Worm (Caenorhabditis elegans) whole organism, late embryonic: ENCODE measurements around the gene pudl-1.

Source experiments
- C08G9.2 ChIP-seq: sonication (generic microtip); optimal IDR thresholded peaks from 2 replicates; lab custom pipeline; 2016; ENCODE audit warnings: mild to moderate bottlenecking, missing genetic modification characterization, moderate library complexity, missing compliant biosample characterization
- C38D4.7 ChIP-seq: fragments of 200-800 bp; sonication (Bioruptor generic); optimal IDR thresholded peaks from 2 replicates; lab custom pipeline; 2018; ENCODE audit warnings: mild to moderate bottlenecking, missing genetic modification characterization, moderate library complexity, missing compliant biosample characterization
- K02D7.2 ChIP-seq: sonication (generic microtip); optimal IDR thresholded peaks from 2 replicates; lab custom pipeline; 2017; ENCODE audit warnings: mild to moderate bottlenecking, missing genetic modification characterization, missing compliant biosample characterization
- ahr-1 ChIP-seq: sonication (generic microtip); optimal IDR thresholded peaks from 2 replicates; lab custom pipeline; 2016; ENCODE audit warnings: missing genetic modification characterization, missing compliant biosample characterization
- ama-1 ChIP-seq: fragments of 150-350 bp; optimal IDR thresholded peaks from 2 replicates; lab custom pipeline; 2014
- ceh-14 ChIP-seq: sonication (generic microtip); optimal IDR thresholded peaks from 2 replicates; lab custom pipeline; 2016; ENCODE audit warnings: missing genotype, missing genetic modification characterization, missing compliant biosample characterization
- ceh-18 ChIP-seq: sonication (generic microtip); optimal IDR thresholded peaks from 2 replicates; lab custom pipeline; 2016; ENCODE audit warnings: missing genetic modification characterization, missing compliant biosample characterization
- ceh-22 ChIP-seq: sonication (generic microtip); optimal IDR thresholded peaks from 2 replicates; lab custom pipeline; 2017; ENCODE audit warnings: missing biosample characterization, missing genetic modification characterization
- ceh-24 ChIP-seq: sonication (generic microtip); optimal IDR thresholded peaks from 2 replicates; lab custom pipeline; 2016; ENCODE audit warnings: mild to moderate bottlenecking, missing genetic modification characterization, missing compliant biosample characterization
- ceh-34 ChIP-seq: sonication (generic microtip); optimal IDR thresholded peaks from 2 replicates; lab custom pipeline; 2016; ENCODE audit warnings: mild to moderate bottlenecking, missing genetic modification characterization, missing compliant biosample characterization
- ceh-45 ChIP-seq: fragments of 200-800 bp; sonication (Bioruptor generic); IDR thresholded peaks from 2 replicates; pipeline ENCODE4 v1.3.6; 2022; ENCODE audit warnings: missing genetic modification reagents, missing genetic modification characterization, missing compliant biosample characterization
- ceh-9 ChIP-seq: sonication (generic microtip); optimal IDR thresholded peaks from 2 replicates; lab custom pipeline; 2016; ENCODE audit warnings: mild to moderate bottlenecking, missing genetic modification characterization, inconsistent platforms, missing compliant biosample characterization
- che-1 ChIP-seq: sonication (generic microtip); optimal IDR thresholded peaks from 2 replicates; lab custom pipeline; 2016; ENCODE audit warnings: mild to moderate bottlenecking, missing genetic modification characterization, missing compliant biosample characterization
- dve-1 ChIP-seq: sonication (generic microtip); optimal IDR thresholded peaks from 2 replicates; lab custom pipeline; 2017; ENCODE audit warnings: antibody characterized with exemption, mild to moderate bottlenecking, missing genetic modification characterization, missing compliant biosample characterization
- elt-2 ChIP-seq: sonication (generic microtip); optimal IDR thresholded peaks from 2 replicates; lab custom pipeline; 2016; ENCODE audit warnings: missing genetic modification reagents, missing genetic modification characterization, missing compliant biosample characterization
- eyg-1 ChIP-seq: sonication (generic microtip); optimal IDR thresholded peaks from 2 replicates; lab custom pipeline; 2016; ENCODE audit warnings: missing genotype, missing genetic modification characterization, missing compliant biosample characterization
- fkh-10 ChIP-seq: fragments of 150-350 bp; optimal IDR thresholded peaks from 2 replicates; lab custom pipeline; 2014; ENCODE audit warnings: missing biosample characterization, missing genetic modification reagents, missing genetic modification characterization
- fkh-6 ChIP-seq: sonication (generic microtip); optimal IDR thresholded peaks from 2 replicates; lab custom pipeline; 2016; ENCODE audit warnings: missing genetic modification characterization, missing compliant biosample characterization
- gmeb-2 ChIP-seq: sonication (generic microtip); optimal IDR thresholded peaks from 2 replicates; lab custom pipeline; 2016; ENCODE audit warnings: missing genetic modification characterization, inconsistent platforms, missing compliant biosample characterization
- hlh-13 ChIP-seq: fragments of 200-800 bp; sonication (Bioruptor generic); optimal IDR thresholded peaks from 2 replicates; lab custom pipeline; 2018; ENCODE audit warnings: mild to moderate bottlenecking, missing genetic modification characterization, missing compliant biosample characterization
- hlh-30 ChIP-seq: sonication (generic microtip); optimal IDR thresholded peaks from 2 replicates; lab custom pipeline; 2017; ENCODE audit warnings: antibody characterized with exemption, missing genetic modification characterization, missing compliant biosample characterization; ENCODE audit not compliant: insufficient read depth
- hlh-6 ChIP-seq: sonication (generic microtip); optimal IDR thresholded peaks from 2 replicates; lab custom pipeline; 2016; ENCODE audit warnings: missing genotype, missing genetic modification characterization, missing compliant biosample characterization
- hlh-8 ChIP-seq: sonication (generic microtip); optimal IDR thresholded peaks from 2 replicates; lab custom pipeline; 2016; ENCODE audit warnings: missing genotype, missing genetic modification characterization, missing compliant biosample characterization
- madf-2 ChIP-seq: sonication (generic microtip); optimal IDR thresholded peaks from 2 replicates; lab custom pipeline; 2017; ENCODE audit warnings: missing genetic modification characterization, missing compliant biosample characterization
- nfya-1 ChIP-seq: sonication (generic microtip); optimal IDR thresholded peaks from 2 replicates; lab custom pipeline; 2017; ENCODE audit warnings: missing genetic modification characterization, mild to moderate bottlenecking, missing compliant biosample characterization, antibody characterized with exemption, moderate library complexity
- nhr-11 ChIP-seq: fragments of 150-350 bp; optimal IDR thresholded peaks from 2 replicates; lab custom pipeline; 2014; ENCODE audit warnings: missing biosample characterization, missing genetic modification characterization
- odd-2 ChIP-seq: sonication (generic microtip); optimal IDR thresholded peaks from 2 replicates; lab custom pipeline; 2017; ENCODE audit warnings: antibody characterized with exemption, mild to moderate bottlenecking, missing genetic modification characterization, missing compliant biosample characterization
- pat-9 ChIP-seq: fragments of 200-800 bp; sonication (Bioruptor generic); optimal IDR thresholded peaks from 2 replicates; lab custom pipeline; 2018; ENCODE audit warnings: mild to moderate bottlenecking, missing genetic modification characterization, moderate library complexity, missing compliant biosample characterization
- pha-2 ChIP-seq: sonication (generic microtip); optimal IDR thresholded peaks from 2 replicates; lab custom pipeline; 2017; ENCODE audit warnings: mild to moderate bottlenecking, missing genetic modification characterization, missing compliant biosample characterization
- pha-4 ChIP-seq: fragments of 150-350 bp; optimal IDR thresholded peaks from 2 replicates; lab custom pipeline; 2018; ENCODE audit warnings: missing biosample characterization, missing genetic modification reagents, missing genetic modification characterization
- pqm-1 ChIP-seq: sonication (generic microtip); optimal IDR thresholded peaks from 2 replicates; lab custom pipeline; 2016; ENCODE audit warnings: missing genetic modification characterization, missing compliant biosample characterization
- rnt-1 ChIP-seq: sonication (generic microtip); optimal IDR thresholded peaks from 2 replicates; lab custom pipeline; 2016; ENCODE audit warnings: missing genetic modification characterization, missing compliant biosample characterization
- sox-2 ChIP-seq: fragments of 200-800 bp; sonication (Bioruptor generic); IDR thresholded peaks from 2 replicates; pipeline ENCODE4 v1.3.6; 2022; ENCODE audit warnings: missing genetic modification reagents, missing genetic modification characterization, missing compliant biosample characterization
- sox-4 ChIP-seq: sonication (generic microtip); optimal IDR thresholded peaks from 2 replicates; lab custom pipeline; 2017; ENCODE audit warnings: mild to moderate bottlenecking, missing genetic modification characterization, inconsistent platforms, missing compliant biosample characterization
- unc-3 ChIP-seq, 2 experiments: fragments of 200-800 bp in 1 of 2; sonication (Bioruptor generic) in 1 of 2; sonication (generic microtip) in 1 of 2; conservative IDR thresholded peaks in 1 of 2; optimal IDR thresholded peaks in 1 of 2; 2 replicates each; pipeline versions ENCODE4 v1.3.6 to Lab custom; 2016 to 2022; ENCODE audit warnings: missing compliant biosample characterization in 2 of 2, missing genetic modification characterization in 2 of 2, missing genetic modification reagents in 1 of 2
- unc-55 ChIP-seq: sonication (generic microtip); optimal IDR thresholded peaks from 2 replicates; lab custom pipeline; 2017; ENCODE audit warnings: missing biosample characterization, missing genetic modification reagents, missing genetic modification characterization
- zip-5 ChIP-seq: sonication (generic microtip); optimal IDR thresholded peaks from 2 replicates; lab custom pipeline; 2016; ENCODE audit warnings: missing genetic modification characterization, missing compliant biosample characterization
- ztf-16 ChIP-seq: sonication (generic microtip); optimal IDR thresholded peaks from 2 replicates; lab custom pipeline; 2017; ENCODE audit warnings: missing genetic modification characterization, missing compliant biosample characterization

Gene pudl-1

DNA sequence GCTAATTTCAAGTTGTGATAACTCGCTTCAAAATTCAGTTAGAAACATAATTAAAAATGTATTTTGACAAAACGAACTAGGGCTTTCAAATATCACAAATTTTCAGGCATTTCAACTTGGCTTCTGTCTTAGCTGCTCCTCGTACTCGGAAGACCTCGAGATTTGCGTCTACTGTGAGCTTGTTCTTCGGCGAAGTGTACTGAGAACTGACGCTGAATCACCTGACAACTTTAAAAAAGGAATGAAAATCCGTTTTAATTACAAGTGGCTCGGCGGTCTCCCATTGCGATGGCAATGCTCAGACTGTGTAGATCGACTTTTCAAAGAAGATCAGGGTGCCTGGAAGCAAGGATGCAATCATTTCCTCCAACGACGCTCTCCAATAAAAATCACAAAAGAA lies 17.9 kb downstream of the pudl-1 start, which contains the start of gene clec-85:
TSS of gene clec-85 (plus strand) at position 301 of the 400 bp plus-strand sequence.
- TF ChIP-seq ceh-18 (tag; lab: Kevin White, UChicago) (no peak), ceh-22 (tag; lab: Kevin White, UChicago) (no peak), pat-9 (tag; lab: Kevin White, UChicago) (no peak), fkh-6 (tag; lab: Kevin White, UChicago) (no peak), sox-4 (tag; lab: Kevin White, UChicago) (no peak), elt-2 (tag; lab: Kevin White, UChicago) (no peak), ceh-24 (tag; lab: Kevin White, UChicago) (no peak), ceh-45 (GFP tag; lab: Robert Waterston, UW) (no peak), hlh-30 (tag; lab: Kevin White, UChicago) (no peak), C08G9.2 (no peak), nhr-11 (tag; lab: Kevin White, UChicago) (no peak), sox-2 (GFP tag; lab: Robert Waterston, UW) (no peak), madf-2 (tag; lab: Kevin White, UChicago) (no peak), hlh-13 (GFP tag; lab: Kevin White, UChicago) (no peak), zip-5 (no peak), pqm-1 (tag; lab: Kevin White, UChicago) (no peak)

DNA sequence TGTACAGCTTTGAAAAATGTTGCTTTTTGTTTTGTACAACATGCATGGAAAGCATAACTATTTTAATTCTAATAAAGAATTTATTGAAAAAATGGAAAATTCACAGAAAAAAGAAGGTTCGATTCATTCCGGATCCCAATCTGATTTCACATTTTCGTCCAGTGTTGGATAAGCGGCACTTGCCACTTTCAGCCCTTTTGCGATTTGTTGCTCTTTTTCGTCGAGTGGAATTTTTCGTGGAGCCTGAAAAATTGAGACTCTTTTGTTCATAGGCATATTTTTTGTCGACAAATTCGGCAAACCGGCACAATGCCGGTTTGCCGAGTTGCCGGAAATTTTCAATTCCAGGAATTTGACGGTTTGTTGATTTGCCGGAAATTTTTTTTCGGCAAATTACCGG lies 18.9 kb downstream of the pudl-1 start:
- TF ChIP-seq ceh-34 (no peak), ahr-1 (tag; lab: Kevin White, UChicago) (no peak), nfya-1 (no peak), ama-1 (no peak), nhr-11 (tag; lab: Kevin White, UChicago) (no peak)
- TF ChIP-seq, all 69 proteins: peak for 0

DNA sequence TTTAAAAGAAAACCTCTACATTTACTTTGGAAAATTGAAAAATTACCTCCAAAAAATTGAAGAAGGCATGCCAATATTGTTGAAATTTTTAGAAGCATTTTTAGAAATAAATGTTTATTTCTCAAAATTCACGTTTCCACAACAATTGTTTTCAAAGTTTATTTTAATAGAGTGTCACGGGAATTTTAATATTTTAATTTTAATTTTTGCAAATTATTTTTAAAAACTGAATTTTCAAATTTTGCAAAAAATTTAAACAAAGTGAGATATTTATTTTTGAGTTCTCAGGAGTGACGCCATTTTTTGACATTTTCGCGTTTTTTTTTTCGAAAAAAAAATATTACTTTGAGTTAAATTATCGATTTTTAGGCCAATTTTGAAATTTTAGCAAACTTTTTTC lies 20.5 kb downstream of the pudl-1 start, which contains the start of gene Y54G2A.49:
TSS of gene Y54G2A.49 (minus strand) at position 101 of the 400 bp plus-strand sequence.
- TF ChIP-seq ahr-1 (tag; lab: Kevin White, UChicago): no peak
- TF ChIP-seq K02D7.2 (tag; lab: Kevin White, UChicago): no peak
- no peak for TF ChIP-seq C38D4.7 (GFP tag; lab: Kevin White, UChicago)
- no peak for TF ChIP-seq sox-4 (tag; lab: Kevin White, UChicago)
- no peak for TF ChIP-seq che-1 (tag; lab: Kevin White, UChicago)
- no peak for TF ChIP-seq ztf-16 (tag; lab: Kevin White, UChicago)
- no peak for TF ChIP-seq hlh-8 (tag; lab: Kevin White, UChicago)
- TF ChIP-seq pha-2: no peak
- TF ChIP-seq dve-1: no peak
- TF ChIP-seq gmeb-2 (tag; lab: Kevin White, UChicago): no peak
- TF ChIP-seq hlh-6 (tag; lab: Kevin White, UChicago): no peak
- no peak for TF ChIP-seq unc-3 (GFP tag; conservative IDR thresholded peaks at IDR 0.05; lab: Robert Waterston, UW)
- TF ChIP-seq unc-3 (tag; optimal IDR thresholded peaks at IDR 0.05; lab: Kevin White, UChicago): no peak
- no peak for TF ChIP-seq odd-2
- no peak for TF ChIP-seq fkh-10
- no peak for TF ChIP-seq rnt-1
- TF ChIP-seq eyg-1 (tag; lab: Kevin White, UChicago): no peak
- no peak for TF ChIP-seq pat-9 (tag; lab: Kevin White, UChicago)
- TF ChIP-seq unc-55: no peak
- no peak for TF ChIP-seq pha-4

DNA sequence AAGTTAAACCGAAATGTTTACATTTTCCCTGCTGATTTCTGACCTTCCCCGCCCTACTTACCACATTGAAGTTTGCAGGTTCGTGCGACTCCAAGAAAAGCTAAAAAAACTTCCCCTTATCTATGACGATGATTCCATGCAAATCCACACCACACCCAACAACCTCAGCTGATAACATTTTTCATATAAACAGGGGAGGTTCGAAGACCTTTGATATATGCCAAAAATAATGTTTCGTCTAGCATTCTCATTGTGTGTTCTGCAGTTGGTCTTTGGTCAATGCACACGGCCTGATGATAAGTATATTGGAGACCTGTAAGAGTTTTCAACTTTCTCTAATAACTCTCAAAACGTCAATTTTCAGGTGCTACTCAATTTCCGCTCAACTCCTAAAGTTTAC lies 21.5 kb downstream of the pudl-1 start:
- TF ChIP-seq ceh-9 (no peak), ceh-14 (no peak)
